Fruit fly (Drosophila melanogaster) whole organism, embryonic: ENCODE measurements around the gene Hs6st.

Experiments
- Ada2b ChIP-seq: fragments of 200-800 bp; sonication (Bioruptor generic); IDR thresholded peaks from 2 replicates; pipeline ENCODE4 v1.3.6; 2022; ENCODE audit warnings: missing biosample characterization, missing genetic modification characterization
- Bgb ChIP-seq: fragments of 200-800 bp; sonication (Bioruptor generic); IDR thresholded peaks from 2 replicates; pipeline ENCODE4 v1.3.6; 2022; ENCODE audit warnings: missing biosample characterization, missing genetic modification characterization; ENCODE audit not compliant: partially characterized antibody
- CG10274 ChIP-seq: fragments of 200-800 bp; sonication (Bioruptor generic); optimal IDR thresholded peaks from 3 replicates; lab custom pipeline; 2017; ENCODE audit warnings: missing biosample characterization, mild to moderate bottlenecking, missing genetic modification characterization
- CG11093 ChIP-seq: fragments of 200-800 bp; sonication (Bioruptor generic); IDR thresholded peaks from 3 replicates; pipeline ENCODE4 v1.3.6; 2022; ENCODE audit warnings: missing biosample characterization, missing genetic modification characterization
- CG11247 ChIP-seq: fragments of 200-800 bp; sonication (Bioruptor generic); IDR thresholded peaks from 2 replicates; pipeline ENCODE4 v1.3.6; 2022; ENCODE audit warnings: missing biosample characterization, missing genetic modification characterization
- CG15073 ChIP-seq: fragments of 200-800 bp; sonication (Bioruptor generic); optimal IDR thresholded peaks from 2 replicates; lab custom pipeline; 2016; ENCODE audit warnings: missing biosample characterization, missing genetic modification characterization
- CG16779 ChIP-seq: fragments of 200-800 bp; sonication (Bioruptor generic); IDR thresholded peaks from 2 replicates; pipeline ENCODE4 v1.3.6; 2022; ENCODE audit warnings: missing biosample characterization, missing genetic modification characterization
- CG17829 ChIP-seq: fragments of 200-800 bp; optimal IDR thresholded peaks from 2 replicates; lab custom pipeline; 2019; ENCODE audit warnings: missing biosample characterization, mild to moderate bottlenecking, missing genetic modification characterization, moderate library complexity
- CG17912 ChIP-seq: fragments of 200-800 bp; sonication (Bioruptor generic); optimal IDR thresholded peaks from 2 replicates; lab custom pipeline; 2018; ENCODE audit warnings: missing biosample characterization, mild to moderate bottlenecking, missing genetic modification characterization
- CG2678 ChIP-seq: fragments of 200-800 bp; sonication (Bioruptor generic); optimal IDR thresholded peaks from 3 replicates; lab custom pipeline; 2019; ENCODE audit warnings: missing biosample characterization, mild to moderate bottlenecking, missing genetic modification characterization, moderate library complexity
- CG32767 ChIP-seq: fragments of 200-800 bp; sonication (Bioruptor generic); IDR thresholded peaks from 2 replicates; pipeline ENCODE4 v1.3.6; 2022; ENCODE audit warnings: missing biosample characterization, missing genetic modification characterization
- CG3407 ChIP-seq: fragments of 200-800 bp; sonication (Bioruptor generic); optimal IDR thresholded peaks from 2 replicates; lab custom pipeline; 2018; ENCODE audit warnings: missing biosample characterization, mild to moderate bottlenecking, missing genetic modification characterization
- CG4360 ChIP-seq: fragments of 200-800 bp; sonication (Bioruptor generic); IDR thresholded peaks from 2 replicates; pipeline ENCODE4 v1.3.6; 2022; ENCODE audit warnings: missing biosample characterization, missing genetic modification characterization
- CG7556 ChIP-seq: fragments of 200-800 bp; sonication (Bioruptor generic); optimal IDR thresholded peaks from 2 replicates; lab custom pipeline; 2017; ENCODE audit warnings: missing biosample characterization, mild to moderate bottlenecking, missing genetic modification characterization
- CG7786 ChIP-seq: fragments of 200-800 bp; sonication (Bioruptor generic); optimal IDR thresholded peaks from 2 replicates; lab custom pipeline; 2016; ENCODE audit warnings: missing biosample characterization, missing genetic modification characterization
- D ChIP-seq, 2 experiments: fragments of 200-800 bp in 1 of 2; fragments of >200 bp in 1 of 2; sonication (Bioruptor generic) in 1 of 2; optimal IDR thresholded peaks; 2 replicates in 1 of 2; 3 replicates in 1 of 2; lab custom pipeline; 2017; ENCODE audit warnings: mild to moderate bottlenecking in 1 of 2, missing biosample characterization in 1 of 2, missing genetic modification characterization in 1 of 2, missing genetic modification reagents in 1 of 2
- Dad ChIP-seq: fragments of 200-800 bp; sonication (Bioruptor generic); optimal IDR thresholded peaks from 3 replicates; lab custom pipeline; 2016; ENCODE audit warnings: missing biosample characterization, missing genetic modification characterization
- Deaf1 ChIP-seq: fragments of 200-800 bp; optimal IDR thresholded peaks from 3 replicates; lab custom pipeline; 2019; ENCODE audit warnings: missing biosample characterization, mild to moderate bottlenecking, missing genetic modification characterization, moderate library complexity
- Dip3 ChIP-seq: fragments of 200-800 bp; sonication (Bioruptor generic); optimal IDR thresholded peaks from 3 replicates; lab custom pipeline; 2016; ENCODE audit warnings: missing biosample characterization, missing genetic modification characterization
- Doc2 ChIP-seq: fragments of 200-800 bp; sonication (Bioruptor generic); IDR thresholded peaks from 2 replicates; pipeline ENCODE4 v1.3.6; 2022; ENCODE audit warnings: missing biosample characterization, missing genetic modification characterization
- Ets97D ChIP-seq: fragments of 200-800 bp; sonication (Bioruptor generic); optimal IDR thresholded peaks from 3 replicates; lab custom pipeline; 2016; ENCODE audit warnings: missing biosample characterization, missing genetic modification characterization
- H2.0 ChIP-seq: fragments of 200-800 bp; sonication (Bioruptor generic); IDR thresholded peaks from 2 replicates; pipeline ENCODE4 v1.3.6; 2022; ENCODE audit warnings: missing biosample characterization, missing genetic modification characterization
- HLH3B ChIP-seq: fragments of 200-800 bp; sonication (Bioruptor generic); IDR thresholded peaks from 2 replicates; pipeline ENCODE4 v1.3.6; 2022; ENCODE audit warnings: missing biosample characterization, missing genetic modification characterization
- NC2β ChIP-seq: fragments of 200-800 bp; sonication (Bioruptor generic); optimal IDR thresholded peaks from 2 replicates; lab custom pipeline; 2016; ENCODE audit warnings: missing biosample characterization, missing genetic modification characterization
- PHDP ChIP-seq: fragments of 200-800 bp; sonication (Bioruptor generic); optimal IDR thresholded peaks from 3 replicates; lab custom pipeline; 2018; ENCODE audit warnings: missing biosample characterization, mild to moderate bottlenecking, missing genetic modification characterization, moderate library complexity
- Side ChIP-seq: fragments of 200-800 bp; sonication (Bioruptor generic); optimal IDR thresholded peaks from 2 replicates; lab custom pipeline; 2016; ENCODE audit warnings: missing biosample characterization, missing genetic modification characterization
- Sox100B ChIP-seq: fragments of 200-800 bp; sonication (Bioruptor generic); optimal IDR thresholded peaks from 3 replicates; lab custom pipeline; 2018; ENCODE audit warnings: missing biosample characterization, mild to moderate bottlenecking, missing genetic modification characterization
- amos ChIP-seq: fragments of 200-800 bp; sonication (Bioruptor generic); IDR thresholded peaks from 2 replicates; pipeline ENCODE4 v1.3.6; 2022; ENCODE audit warnings: missing biosample characterization, missing genetic modification characterization; ENCODE audit not compliant: partially characterized antibody
- aop ChIP-seq: fragments of 200-800 bp; sonication (Bioruptor generic); IDR thresholded peaks from 2 replicates; pipeline ENCODE4 v1.3.6; 2022; ENCODE audit warnings: missing biosample characterization, missing genetic modification characterization
- ara ChIP-seq: fragments of 200-800 bp; sonication (Bioruptor generic); IDR thresholded peaks from 2 replicates; pipeline ENCODE4 v1.3.6; 2022; ENCODE audit warnings: missing biosample characterization, missing genetic modification characterization
- bigmax ChIP-seq: fragments of 200-800 bp; sonication (Bioruptor generic); optimal IDR thresholded peaks from 2 replicates; lab custom pipeline; 2018; ENCODE audit warnings: missing biosample characterization, mild to moderate bottlenecking, missing genetic modification characterization
- cg ChIP-seq: fragments of 200-800 bp; sonication (Bioruptor generic); optimal IDR thresholded peaks from 3 replicates; lab custom pipeline; 2019; ENCODE audit warnings: missing biosample characterization, mild to moderate bottlenecking, missing genetic modification characterization, moderate library complexity
- danr ChIP-seq: fragments of 200-800 bp; sonication (Bioruptor generic); IDR thresholded peaks from 2 replicates; pipeline ENCODE4 v1.3.6; 2022; ENCODE audit warnings: missing biosample characterization, missing genetic modification characterization
- dmrt11E ChIP-seq: fragments of 200-800 bp; sonication (Bioruptor generic); optimal IDR thresholded peaks from 3 replicates; lab custom pipeline; 2018; ENCODE audit warnings: missing biosample characterization, mild to moderate bottlenecking, missing genetic modification characterization, moderate library complexity
- exex ChIP-seq: fragments of 200-800 bp; sonication (Bioruptor generic); optimal IDR thresholded peaks from 4 replicates; lab custom pipeline; 2018; ENCODE audit warnings: missing biosample characterization, mild to moderate bottlenecking, missing genetic modification characterization, moderate library complexity
- fd64A ChIP-seq: fragments of 200-800 bp; sonication (Bioruptor generic); optimal IDR thresholded peaks from 3 replicates; lab custom pipeline; 2018; ENCODE audit warnings: missing biosample characterization, mild to moderate bottlenecking, missing genetic modification characterization
- gcm ChIP-seq: fragments of 200-800 bp; sonication (Bioruptor generic); optimal IDR thresholded peaks from 2 replicates; lab custom pipeline; 2019; ENCODE audit warnings: missing biosample characterization, mild to moderate bottlenecking, missing genetic modification characterization, moderate library complexity
- insv ChIP-seq, 2 experiments: fragments of 200-800 bp; sonication (Bioruptor generic); optimal IDR thresholded peaks; 3 replicates each; lab custom pipeline; 2016 to 2018; ENCODE audit warnings: missing biosample characterization in 2 of 2, missing genetic modification characterization in 2 of 2
- jing ChIP-seq: fragments of 200-800 bp; sonication (Bioruptor generic); optimal IDR thresholded peaks from 2 replicates; lab custom pipeline; 2018; ENCODE audit warnings: missing biosample characterization, mild to moderate bottlenecking, missing genetic modification characterization
- luna ChIP-seq: fragments of 200-800 bp; sonication (Bioruptor generic); optimal IDR thresholded peaks from 2 replicates; lab custom pipeline; 2016; ENCODE audit warnings: missing biosample characterization, missing genetic modification characterization
- nau ChIP-seq: fragments of 200-800 bp; sonication (Bioruptor generic); optimal IDR thresholded peaks from 3 replicates; lab custom pipeline; 2017; ENCODE audit warnings: missing biosample characterization, mild to moderate bottlenecking, missing genetic modification characterization, missing genetic modification reagents
- oc ChIP-seq: fragments of 200-800 bp; sonication (Bioruptor generic); optimal IDR thresholded peaks from 2 replicates; lab custom pipeline; 2018; ENCODE audit warnings: missing biosample characterization, mild to moderate bottlenecking, missing genetic modification characterization, moderate library complexity
- pfk ChIP-seq: fragments of 200-800 bp; sonication (Bioruptor generic); optimal IDR thresholded peaks from 2 replicates; lab custom pipeline; 2018; ENCODE audit warnings: missing biosample characterization, mild to moderate bottlenecking, missing genetic modification characterization, moderate library complexity
- ranshi ChIP-seq: fragments of 200-800 bp; sonication (Bioruptor generic); IDR thresholded peaks from 2 replicates; pipeline ENCODE4 v1.3.6; 2022; ENCODE audit warnings: missing biosample characterization, missing genetic modification characterization
- run ChIP-seq: fragments of 200-800 bp; sonication (Bioruptor generic); optimal IDR thresholded peaks from 3 replicates; lab custom pipeline; 2018; ENCODE audit warnings: missing biosample characterization, mild to moderate bottlenecking, missing genetic modification characterization
- sens ChIP-seq: fragments of 200-800 bp; sonication (Bioruptor generic); peaks from one replicate; lab custom pipeline; 2016; ENCODE audit warnings: missing biosample characterization, missing genetic modification characterization
- sisA ChIP-seq: fragments of 200-800 bp; sonication (Bioruptor generic); IDR thresholded peaks from 2 replicates; pipeline ENCODE4 v1.3.6; 2022; ENCODE audit warnings: missing biosample characterization, missing genetic modification characterization
- tx ChIP-seq: fragments of 200-800 bp; sonication (Bioruptor generic); optimal IDR thresholded peaks from 2 replicates; lab custom pipeline; 2016; ENCODE audit warnings: missing biosample characterization, missing genetic modification characterization
- unpg ChIP-seq: fragments of 200-800 bp; sonication (Bioruptor generic); optimal IDR thresholded peaks from 3 replicates; lab custom pipeline; 2018; ENCODE audit warnings: missing biosample characterization, mild to moderate bottlenecking, missing genetic modification characterization, moderate library complexity
- vnd ChIP-seq: fragments of 200-800 bp; sonication (Bioruptor generic); IDR thresholded peaks from 3 replicates; pipeline ENCODE4 v1.3.6; 2022; ENCODE audit warnings: missing biosample characterization, missing genetic modification characterization; ENCODE audit not compliant: partially characterized antibody

Hs6st gene

dm6 chr3R:19880431-19880939 lies 127.8 kb downstream of the Hs6st start (continued):
- no peak for TF ChIP-seq insv (GFP tag; optimal IDR thresholded peaks at IDR 0.05; lab: Kevin White, UChicago)
- no peak for TF ChIP-seq HLH3B (GFP tag; lab: Robert Waterston, UW)
- TF ChIP-seq Side (GFP tag; lab: Kevin White, UChicago): peak; percentile 58
- TF ChIP-seq CG15073: peak; percentile 96
- no peak for TF ChIP-seq CG17912
- peak; percentile 91 for TF ChIP-seq Ets97D (GFP tag; lab: Kevin White, UChicago)
- TF ChIP-seq Doc2: no peak
- TF ChIP-seq luna: no peak
- 0 out of 2 replicates have a peak, but pooled peaks have one; percentile 18 for TF ChIP-seq ara (GFP tag; lab: Robert Waterston, UW)
- TF ChIP-seq CG7556: peak; percentile 49
- peak; percentile 26 for TF ChIP-seq Dad (GFP tag; lab: Kevin White, UChicago)
- 0 out of 2 replicates have a peak, but pooled peaks have one; percentile 50 for TF ChIP-seq CG11247 (GFP tag; lab: Robert Waterston, UW)
- TF ChIP-seq CG10274 (GFP tag; lab: Kevin White, UChicago): no peak
- peak; percentile 31 for TF ChIP-seq Dip3 (GFP tag; lab: Kevin White, UChicago)
- no peak for TF ChIP-seq NC2β (GFP tag; lab: Kevin White, UChicago)
- peak; percentile 43 for TF ChIP-seq CG7786 (GFP tag; lab: Kevin White, UChicago)
- peak; percentile 53 for TF ChIP-seq fd64A (GFP tag; lab: Kevin White, UChicago)
- TF ChIP-seq gcm (GFP tag; lab: Kevin White, UChicago): peak; percentile 34
- TF ChIP-seq tx (GFP tag; lab: Kevin White, UChicago): peak; percentile 11
- TF ChIP-seq bigmax (GFP tag; lab: Kevin White, UChicago): no peak
- peak; percentile 20 for TF ChIP-seq run (tag; lab: Kevin White, UChicago)
- TF ChIP-seq H2.0 (GFP tag; lab: Robert Waterston, UW): peak; percentile 33; the same call in 1 of the 2 replicates
- TF ChIP-seq amos (GFP tag; lab: Robert Waterston, UW): no peak
- TF ChIP-seq CG17829 (tag; lab: Kevin White, UChicago): peak; percentile 23
- TF ChIP-seq CG32767: no peak
- peak; percentile 79 for TF ChIP-seq sens (GFP tag; lab: Kevin White, UChicago)
- no peak for TF ChIP-seq danr (GFP tag; lab: Robert Waterston, UW)
- no peak for TF ChIP-seq Bgb (GFP tag; lab: Robert Waterston, UW)
- TF ChIP-seq vnd (GFP tag; lab: Robert Waterston, UW): no peak
- peak; percentile 47 for TF ChIP-seq Deaf1 (tag; lab: Kevin White, UChicago)
- no peak for TF ChIP-seq jing (GFP tag; lab: Kevin White, UChicago)
- no peak for TF ChIP-seq ranshi
- TF ChIP-seq pfk (GFP tag; lab: Kevin White, UChicago): no peak
- TF ChIP-seq oc (tag; lab: Kevin White, UChicago): peak; percentile 21
- no peak for TF ChIP-seq CG16779 (GFP tag; lab: Robert Waterston, UW)
- TF ChIP-seq PHDP: peak; percentile 59
- peak; percentile 44 for TF ChIP-seq exex (tag; lab: Kevin White, UChicago)
- TF ChIP-seq nau (GFP tag; lab: Kevin White, UChicago): no peak
- peak; percentile 79 for TF ChIP-seq CG2678
- TF ChIP-seq CG11093 (GFP tag; lab: Robert Waterston, UW): 0 out of 3 replicates have a peak, but pooled peaks have one; percentile 29
- peak; percentile 62 for TF ChIP-seq CG4360 (GFP tag; lab: Robert Waterston, UW)
- no peak for TF ChIP-seq dmrt11E (tag; lab: Kevin White, UChicago)
- TF ChIP-seq D (optimal IDR thresholded peaks at IDR 0.05; lab: Kevin White, UChicago): no peak
- peak; percentile 29 for TF ChIP-seq D (GFP tag; optimal IDR thresholded peaks at IDR 0.05; lab: Kevin White, UChicago)
- peak; percentile 75 for TF ChIP-seq Sox100B (GFP tag; lab: Kevin White, UChicago)
- TF ChIP-seq cg (GFP tag; lab: Kevin White, UChicago): peak; percentile 85
- TF ChIP-seq CG3407 (GFP tag; lab: Kevin White, UChicago): peak; percentile 17
- TF ChIP-seq unpg: peak; percentile 66
- no peak for TF ChIP-seq sisA (GFP tag; lab: Robert Waterston, UW)
- TF ChIP-seq Ada2b: peak; percentile 27; the same call in 1 of the 2 replicates
- TF ChIP-seq aop (GFP tag; lab: Robert Waterston, UW): no peak
